Worm (Caenorhabditis elegans) whole organism, L1 larva: ENCODE results near the gene F32D8.14.
A peak's percentile ranks its signal among the peaks of the same experiment; 100 is the strongest.

Experiments used
- C04F5.9 ChIP-seq: sonication (generic microtip); optimal IDR thresholded peaks from 2 replicates; lab custom pipeline; 2016; ENCODE audit warnings: missing genetic modification characterization, missing compliant biosample characterization
- C16A3.4 ChIP-seq: fragments of 150-350 bp; optimal IDR thresholded peaks from 2 replicates; lab custom pipeline; 2014; ENCODE audit warnings: missing biosample characterization, missing genetic modification characterization
- F16B12.6 ChIP-seq: fragments of 150-350 bp; optimal IDR thresholded peaks from 2 replicates; lab custom pipeline; 2014; ENCODE audit warnings: missing biosample characterization, missing genetic modification characterization
- ceh-8 ChIP-seq: fragments of 200-800 bp; sonication (Bioruptor generic); optimal IDR thresholded peaks from 2 replicates; lab custom pipeline; 2018; ENCODE audit warnings: mild to moderate bottlenecking, missing genetic modification characterization, moderate library complexity, missing compliant biosample characterization
- ceh-88 ChIP-seq: fragments of 200-800 bp; sonication (Bioruptor generic); IDR thresholded peaks from 2 replicates; pipeline ENCODE4 v1.3.6; 2022; ENCODE audit warnings: missing genetic modification characterization, missing compliant biosample characterization
- dpl-1 ChIP-seq, 3 experiments: fragments of 150-350 bp in 2 of 3; sonication (generic microtip) in 1 of 3; optimal IDR thresholded peaks; 2 replicates each; lab custom pipeline; 2014 to 2017; ENCODE audit warnings: missing biosample characterization in 3 of 3, missing genetic modification characterization in 3 of 3, missing genetic modification reagents in 3 of 3
- dsc-1 ChIP-seq: sonication (generic microtip); optimal IDR thresholded peaks from 2 replicates; lab custom pipeline; 2016; ENCODE audit warnings: mild to moderate bottlenecking, missing genetic modification characterization, missing compliant biosample characterization
- efl-1 ChIP-seq, 4 experiments: fragments of 150-350 bp; optimal IDR thresholded peaks in 3 of 4; peaks in 1 of 4; 1 replicate in 1 of 4; 2 replicates in 3 of 4; lab custom pipeline; 2014; ENCODE audit warnings: missing biosample characterization in 2 of 4, missing genetic modification characterization in 2 of 4, missing genetic modification reagents in 2 of 4
- efl-3 ChIP-seq: fragments of 200-800 bp; sonication (Bioruptor generic); optimal IDR thresholded peaks from 2 replicates; lab custom pipeline; 2018; ENCODE audit warnings: mild to moderate bottlenecking, missing genetic modification characterization, missing compliant biosample characterization
- egl-27 ChIP-seq, 2 experiments: fragments of 150-350 bp in 1 of 2; sonication (generic microtip); optimal IDR thresholded peaks; 3 replicates each; lab custom pipeline; 2017 to 2018; ENCODE audit warnings: missing biosample characterization in 2 of 2, missing genetic modification characterization in 2 of 2, missing genetic modification reagents in 2 of 2
- elt-2 ChIP-seq: sonication (generic microtip); optimal IDR thresholded peaks from 2 replicates; lab custom pipeline; 2016; ENCODE audit warnings: missing genetic modification characterization, mild to moderate bottlenecking, inconsistent platforms, missing compliant biosample characterization, missing genetic modification reagents
- elt-3 ChIP-seq, 6 experiments: fragments of 150-350 bp in 1 of 6; sonication (generic microtip); optimal IDR thresholded peaks; 2 replicates each; lab custom pipeline; 2017 to 2018; ENCODE audit warnings: missing biosample characterization in 6 of 6, missing genetic modification characterization in 6 of 6, inconsistent platforms in 1 of 6
- ets-5 ChIP-seq: fragments of 200-800 bp; sonication (Bioruptor generic); IDR thresholded peaks from 2 replicates; pipeline ENCODE4 v1.3.6; 2022; ENCODE audit warnings: missing genetic modification characterization, missing compliant biosample characterization
- fkh-10 ChIP-seq: sonication (generic microtip); optimal IDR thresholded peaks from 2 replicates; lab custom pipeline; 2017; ENCODE audit warnings: missing biosample characterization, missing genetic modification reagents, missing genetic modification characterization
- fkh-8 ChIP-seq: sonication (generic microtip); optimal IDR thresholded peaks from 2 replicates; lab custom pipeline; 2016; ENCODE audit warnings: mild to moderate bottlenecking, missing genetic modification characterization, missing compliant biosample characterization
- fos-1 ChIP-seq: fragments of 150-350 bp; optimal IDR thresholded peaks from 2 replicates; lab custom pipeline; 2014; ENCODE audit warnings: missing biosample characterization, missing genetic modification characterization
- grh-1 ChIP-seq: fragments of 200-800 bp; sonication (Bioruptor generic); IDR thresholded peaks from 2 replicates; pipeline ENCODE4 v1.3.6; 2022; ENCODE audit warnings: missing genetic modification reagents, missing genetic modification characterization, missing compliant biosample characterization
- irx-1 ChIP-seq: sonication (generic microtip); optimal IDR thresholded peaks from 2 replicates; lab custom pipeline; 2016; ENCODE audit warnings: missing genetic modification characterization, missing compliant biosample characterization
- jun-1 ChIP-seq: fragments of 150-350 bp; optimal IDR thresholded peaks from 2 replicates; lab custom pipeline; 2014; ENCODE audit warnings: missing biosample characterization, missing genetic modification reagents, missing genetic modification characterization
- lin-13 ChIP-seq: fragments of 150-350 bp; optimal IDR thresholded peaks from 2 replicates; lab custom pipeline; 2014; ENCODE audit warnings: missing biosample characterization, missing genetic modification reagents, missing genetic modification characterization
- lin-14 ChIP-seq: fragments of 200-800 bp; sonication (Bioruptor generic); optimal IDR thresholded peaks from 2 replicates; lab custom pipeline; 2018; ENCODE audit warnings: mild to moderate bottlenecking, missing genetic modification characterization, moderate library complexity, missing compliant biosample characterization
- lin-35 ChIP-seq, 2 experiments: fragments of 150-350 bp; optimal IDR thresholded peaks; 2 replicates each; lab custom pipeline; 2014; ENCODE audit warnings: missing biosample characterization in 2 of 2, missing genetic modification characterization in 2 of 2, missing genetic modification reagents in 2 of 2
- lin-39 ChIP-seq: fragments of 150-350 bp; optimal IDR thresholded peaks from 2 replicates; lab custom pipeline; 2014; ENCODE audit warnings: missing biosample characterization, missing genetic modification reagents, missing genetic modification characterization
- lsy-2 ChIP-seq, 2 experiments: fragments of 150-350 bp; optimal IDR thresholded peaks; 2 replicates each; lab custom pipeline; 2014; ENCODE audit warnings: missing biosample characterization in 2 of 2, missing genetic modification characterization in 2 of 2
- mab-9 ChIP-seq: fragments of 200-800 bp; sonication (Bioruptor generic); IDR thresholded peaks from 2 replicates; pipeline ENCODE4 v1.3.6; 2022; ENCODE audit warnings: missing genetic modification reagents, missing genetic modification characterization, missing compliant biosample characterization
- mep-1 ChIP-seq: fragments of 150-350 bp; optimal IDR thresholded peaks from 2 replicates; lab custom pipeline; 2014; ENCODE audit warnings: missing biosample characterization, missing genetic modification characterization
- nhr-11 ChIP-seq: fragments of 150-350 bp; optimal IDR thresholded peaks from 2 replicates; lab custom pipeline; 2014; ENCODE audit warnings: missing biosample characterization, missing genetic modification characterization
- nhr-19 ChIP-seq: fragments of 200-800 bp; sonication (Bioruptor generic); conservative IDR thresholded peaks from 2 replicates; pipeline ENCODE4 v1.3.6; 2022; ENCODE audit warnings: missing genetic modification characterization, missing compliant biosample characterization
- nhr-20 ChIP-seq: sonication (generic microtip); optimal IDR thresholded peaks from 2 replicates; lab custom pipeline; 2016; ENCODE audit warnings: mild to moderate bottlenecking, missing genetic modification characterization, missing compliant biosample characterization
- nhr-28 ChIP-seq: fragments of 150-350 bp; optimal IDR thresholded peaks from 2 replicates; lab custom pipeline; 2014; ENCODE audit warnings: missing biosample characterization, missing genetic modification characterization
- nhr-47 ChIP-seq: sonication (generic microtip); optimal IDR thresholded peaks from 2 replicates; lab custom pipeline; 2016; ENCODE audit warnings: mild to moderate bottlenecking, missing genetic modification characterization, moderate library complexity, missing compliant biosample characterization
- nhr-71 ChIP-seq: sonication (generic microtip); optimal IDR thresholded peaks from 2 replicates; lab custom pipeline; 2016; ENCODE audit warnings: mild to moderate bottlenecking, missing genetic modification characterization, moderate library complexity, missing compliant biosample characterization
- nhr-76 ChIP-seq: sonication (generic microtip); optimal IDR thresholded peaks from 2 replicates; lab custom pipeline; 2017; ENCODE audit warnings: missing biosample characterization, missing genetic modification characterization
- nhr-85 ChIP-seq: sonication (generic microtip); peaks from one replicate; lab custom pipeline; 2016; ENCODE audit warnings: missing genetic modification characterization, inconsistent platforms, missing compliant biosample characterization
- pag-3 ChIP-seq: sonication (generic microtip); optimal IDR thresholded peaks from 2 replicates; lab custom pipeline; 2017; ENCODE audit warnings: missing genetic modification characterization, mild to moderate bottlenecking, missing compliant biosample characterization, antibody characterized with exemption, borderline replicate concordance; ENCODE audit not compliant: insufficient read depth
- pqm-1 ChIP-seq: sonication (generic microtip); optimal IDR thresholded peaks from 3 replicates; lab custom pipeline; 2017; ENCODE audit warnings: missing biosample characterization, missing genetic modification characterization
- skn-1 ChIP-seq: fragments of 150-350 bp; optimal IDR thresholded peaks from 2 replicates; lab custom pipeline; 2014; ENCODE audit warnings: missing biosample characterization, missing genetic modification characterization
- snu-23 ChIP-seq: sonication (generic microtip); optimal IDR thresholded peaks from 2 replicates; lab custom pipeline; 2016; ENCODE audit warnings: missing genetic modification characterization, missing compliant biosample characterization
- sox-4 ChIP-seq: sonication (generic microtip); optimal IDR thresholded peaks from 2 replicates; lab custom pipeline; 2016; ENCODE audit warnings: missing genetic modification characterization, missing compliant biosample characterization
- swsn-7 ChIP-seq: sonication (generic microtip); optimal IDR thresholded peaks from 2 replicates; lab custom pipeline; 2016; ENCODE audit warnings: missing genetic modification characterization, missing compliant biosample characterization
- tbx-2 ChIP-seq: sonication (generic microtip); optimal IDR thresholded peaks from 2 replicates; lab custom pipeline; 2016; ENCODE audit warnings: missing genetic modification characterization, missing compliant biosample characterization
- ztf-4 ChIP-seq: fragments of 150-350 bp; optimal IDR thresholded peaks from 2 replicates; lab custom pipeline; 2014; ENCODE audit warnings: missing biosample characterization, missing genetic modification characterization

Gene F32D8.14

DNA sequence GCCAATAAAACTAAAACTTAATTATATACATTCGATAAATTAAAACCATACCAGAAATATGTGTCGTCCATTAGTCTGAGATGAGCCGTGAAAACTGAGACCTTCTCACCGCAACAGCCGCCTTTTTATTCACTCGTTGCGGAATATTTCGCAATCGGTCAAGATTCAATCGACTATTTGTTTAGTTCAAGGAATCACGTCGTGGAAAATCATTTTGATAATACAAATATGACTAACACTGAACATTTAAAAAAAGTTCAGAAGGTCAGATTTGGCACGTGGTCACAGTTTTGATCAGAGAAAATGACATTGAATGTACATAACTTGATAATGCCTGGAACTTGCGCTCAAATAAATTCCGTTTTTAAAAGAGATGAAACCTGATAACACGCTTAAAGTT lies 44.2 kb upstream of the F32D8.14 start, which contains the start of gene F17C11.11 (continued):
- TF ChIP-seq egl-27 (tag; optimal IDR thresholded peaks at IDR 0.05; lab: Kevin White, UChicago) (no peak), dsc-1 (no peak), C16A3.4 (tag; lab: Kevin White, UChicago) (no peak), nhr-28 (tag; lab: Kevin White, UChicago) (no peak), nhr-85 (no peak), swsn-7 (tag; lab: Kevin White, UChicago) (no peak), jun-1 (tag; lab: Kevin White, UChicago) (no peak), grh-1 (GFP tag; lab: Robert Waterston, UW) (no peak), pqm-1 (tag; lab: Kevin White, UChicago) (no peak), efl-1 (optimal IDR thresholded peaks at IDR 0.05; lab: Kevin White, UChicago) (no peak), efl-1 (GFP tag; optimal IDR thresholded peaks at IDR 0.05 in 1 of 2; lab: Kevin White, UChicago) (peak; percentile 1 to 17), tbx-2 (tag; lab: Kevin White, UChicago) (no peak), lin-39 (no peak), mab-9 (GFP tag; lab: Robert Waterston, UW) (no peak), F16B12.6 (tag; lab: Kevin White, UChicago) (no peak), dpl-1 (GFP tag; optimal IDR thresholded peaks at IDR 0.05; lab: Kevin White, UChicago) (peak in 1 of 3 experiments; percentile 12), ets-5 (GFP tag; lab: Robert Waterston, UW) (no peak), nhr-19 (no peak)

DNA sequence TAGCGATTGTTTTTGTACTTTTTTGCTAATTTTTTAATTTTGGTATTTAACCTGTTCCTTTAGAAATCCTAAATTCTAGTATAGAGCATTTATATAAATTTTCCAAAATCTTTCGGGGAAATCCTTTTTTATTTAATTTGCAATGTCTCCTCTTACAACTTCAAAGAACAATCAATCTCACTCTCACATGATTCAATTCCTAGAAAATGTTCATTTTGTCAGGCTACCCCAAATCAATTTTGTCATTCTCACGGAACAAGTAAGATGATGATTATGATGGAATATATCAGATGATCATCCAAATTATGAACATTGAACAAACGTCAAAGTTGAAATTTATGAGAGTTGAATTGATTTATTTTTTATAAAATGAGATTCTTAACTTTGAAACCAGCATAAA lies 42.7 kb upstream of the F32D8.14 start:
- TF ChIP-seq efl-1 (optimal IDR thresholded peaks at IDR 0.05; lab: Kevin White, UChicago), result no peak
- TF ChIP-seq efl-1 (GFP tag; optimal IDR thresholded peaks at IDR 0.05 in 1 of 2; lab: Kevin White, UChicago), result peak in 1 of 2 experiments; percentile 62
- no peak for TF ChIP-seq ceh-88 (GFP tag; lab: Robert Waterston, UW)
- no peak for TF ChIP-seq efl-3 (GFP tag; lab: Kevin White, UChicago)
- peak; percentile 88 for TF ChIP-seq nhr-71 (tag; lab: Kevin White, UChicago)
- peak; percentile 30 for TF ChIP-seq swsn-7 (tag; lab: Kevin White, UChicago)
- TF ChIP-seq dpl-1 (GFP tag; optimal IDR thresholded peaks at IDR 0.05; lab: Kevin White, UChicago), result peak in 1 of 3 experiments; percentile 2
- no peak for TF ChIP-seq grh-1 (GFP tag; lab: Robert Waterston, UW)
- peak; percentile 88 for TF ChIP-seq nhr-19
- TF ChIP-seq nhr-11 (tag; lab: Kevin White, UChicago), result peak; percentile 63
- TF ChIP-seq nhr-76, result no peak
- no peak for TF ChIP-seq pag-3
- TF ChIP-seq skn-1 (tag; lab: Kevin White, UChicago), result peak; percentile 64
- TF ChIP-seq lin-14 (GFP tag; lab: Kevin White, UChicago), result peak; percentile 67
- peak; percentile 44 for TF ChIP-seq ceh-8 (GFP tag; lab: Kevin White, UChicago)
- no peak for TF ChIP-seq fos-1 (tag; lab: Kevin White, UChicago)
- peak; percentile 17 for TF ChIP-seq irx-1 (tag; lab: Kevin White, UChicago)
- peak; percentile 79 for TF ChIP-seq fkh-8
- TF ChIP-seq ztf-4 (tag; lab: Kevin White, UChicago), result peak; percentile 45
- peak; percentile 30 for TF ChIP-seq mep-1 (tag; lab: Kevin White, UChicago)
- peak in 1 of 2 experiments; percentile 27 for TF ChIP-seq lin-35 (GFP tag; optimal IDR thresholded peaks at IDR 0.05; lab: Kevin White, UChicago)
- TF ChIP-seq elt-3 (tag; optimal IDR thresholded peaks at IDR 0.05; lab: Kevin White, UChicago), result peak in 1 of 6 experiments; percentile 65
- peak; percentile 41 for TF ChIP-seq snu-23 (GFP tag; lab: Kevin White, UChicago)
- peak; percentile 92 for TF ChIP-seq fkh-10
- TF ChIP-seq nhr-47 (tag; lab: Kevin White, UChicago), result peak; percentile 73
- TF ChIP-seq dsc-1, result peak; percentile 69
- TF ChIP-seq nhr-20 (tag; lab: Kevin White, UChicago), result peak; percentile 70
- peak; percentile 26 to 65 for TF ChIP-seq lsy-2 (tag; optimal IDR thresholded peaks at IDR 0.05; lab: Kevin White, UChicago)

DNA sequence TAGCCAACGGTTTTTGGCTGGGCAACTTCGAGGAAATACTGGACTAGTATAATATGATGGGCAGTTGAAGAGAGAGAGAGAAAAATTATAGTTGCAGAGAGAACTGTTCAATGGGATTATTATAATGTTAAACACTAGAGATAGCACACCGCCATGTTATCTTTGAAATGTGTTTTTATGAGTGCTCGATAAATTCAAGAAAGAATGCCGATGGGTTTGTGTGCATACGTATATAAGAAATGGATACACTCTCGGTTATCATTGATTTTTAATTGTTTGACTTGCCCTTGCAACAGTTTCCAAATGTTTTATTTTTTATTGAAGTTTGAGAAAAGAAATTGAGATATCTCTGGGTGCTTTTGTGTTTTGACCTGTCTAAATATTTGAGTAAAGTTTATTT lies 42.1 kb upstream of the F32D8.14 start, which contains the start of gene F17C11.12:
F17C11.12 (minus strand) TSS at position 240 of the 400 bp plus-strand sequence.
- no peak for TF ChIP-seq lin-13
- TF ChIP-seq sox-4 (tag; lab: Kevin White, UChicago), result no peak
- TF ChIP-seq elt-2 (tag; lab: Kevin White, UChicago), result peak; percentile 83
- no peak for TF ChIP-seq C04F5.9
- peak; percentile 1 for TF ChIP-seq nhr-20 (tag; lab: Kevin White, UChicago)
